Fruit fly (Drosophila melanogaster): ENCODE data around the gene CG5861.

DNA sequence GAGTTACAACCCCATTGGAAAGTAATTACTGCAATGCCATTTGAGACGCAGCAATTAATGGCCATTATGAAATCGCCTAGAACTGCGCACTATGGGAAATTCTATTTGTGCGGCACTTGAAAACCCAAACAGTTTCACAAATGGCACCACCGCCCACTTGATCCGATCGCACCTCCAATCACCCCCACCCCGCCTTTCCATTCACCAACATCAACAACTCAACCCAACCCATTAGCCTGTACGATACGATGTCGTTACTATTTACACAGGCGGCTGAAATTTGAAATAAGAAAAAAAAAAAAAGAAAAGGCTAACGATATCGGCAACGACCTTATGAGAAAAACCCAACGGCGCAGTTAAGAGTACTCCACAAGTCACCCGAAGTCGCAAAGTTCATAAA is 10.0 kb upstream of the CG5861 start:
- TF ChIP-seq usp (GFP tag; optimal IDR thresholded peaks at IDR 0.05) (no peak), EcR (GFP tag; optimal IDR thresholded peaks at IDR 0.05) (no peak)
